Worm (Caenorhabditis elegans): ENCODE results near the gene lrr-1.

The lrr-1 gene

DNA sequence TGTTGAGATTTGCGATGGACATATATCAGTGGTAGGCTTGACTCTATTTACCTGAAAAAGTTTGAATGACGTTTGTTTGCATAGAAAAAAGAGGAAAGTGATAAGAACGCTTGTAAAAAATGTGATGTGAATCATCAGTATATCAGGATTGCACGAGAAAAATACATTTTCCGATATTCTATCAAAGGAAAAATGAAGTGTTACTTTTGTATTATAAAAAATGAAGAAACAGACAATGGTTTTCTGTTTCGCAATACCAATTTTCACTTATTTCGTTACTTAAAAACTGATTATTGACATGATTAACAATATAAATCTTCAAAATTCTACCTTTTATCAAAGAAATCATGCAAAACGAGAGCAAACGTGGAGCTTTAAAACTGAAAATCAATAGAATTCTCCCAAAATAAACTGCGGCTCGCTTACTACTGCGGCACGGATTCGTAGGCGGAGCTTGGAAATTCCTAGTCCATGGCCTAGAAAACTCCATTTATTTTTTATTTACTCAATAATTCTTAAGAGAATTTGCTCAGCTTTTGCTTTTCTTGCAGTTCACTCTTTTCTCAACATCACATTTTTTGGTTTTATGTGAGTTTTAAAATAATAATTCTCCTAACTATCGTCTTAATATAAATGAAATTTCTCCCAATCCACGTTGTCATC is 42.6 kb downstream of the lrr-1 start, which contains the start of the genes eif-1 and vps-24 (continued):
- peak; percentile 24 for TF ChIP-seq mxl-3 (GFP tag; optimal IDR thresholded peaks at IDR 0.05)
- TF ChIP-seq nhr-41 (GFP tag; IDR thresholded peaks at IDR 0.05): no peak
- peak; percentile 71 for TF ChIP-seq dpl-1 (GFP tag; optimal IDR thresholded peaks at IDR 0.05)
- peak in 1 of 2 experiments; percentile 68 for TF ChIP-seq hif-1 (tag; optimal IDR thresholded peaks at IDR 0.05)
- no peak for TF ChIP-seq lim-7 (GFP tag; IDR thresholded peaks at IDR 0.05)
- no peak for TF ChIP-seq duxl-1 (tag; optimal IDR thresholded peaks at IDR 0.05; ENCODE audit: poor library complexity)
- TF ChIP-seq unc-130 (GFP tag; optimal IDR thresholded peaks at IDR 0.05): peak; percentile 83
- no peak for TF ChIP-seq nhr-111 (GFP tag; optimal IDR thresholded peaks at IDR 0.05)
- peak in 1 of 2 experiments; percentile 62 for TF ChIP-seq lsy-2 (tag; optimal IDR thresholded peaks at IDR 0.05)
- TF ChIP-seq aha-1 (tag): peak; percentile 95
- TF ChIP-seq madf-9 (GFP tag; conservative IDR thresholded peaks at IDR 0.05): no peak
- TF ChIP-seq zip-11 (GFP tag; IDR thresholded peaks at IDR 0.05): no peak
- peak; percentile 52 for TF ChIP-seq lin-38 (GFP tag; IDR thresholded peaks at IDR 0.05)
- no peak for TF ChIP-seq jun-1 (tag; optimal IDR thresholded peaks at IDR 0.05)
- no peak for TF ChIP-seq F10B5.3 (tag; optimal IDR thresholded peaks at IDR 0.05)

DNA sequence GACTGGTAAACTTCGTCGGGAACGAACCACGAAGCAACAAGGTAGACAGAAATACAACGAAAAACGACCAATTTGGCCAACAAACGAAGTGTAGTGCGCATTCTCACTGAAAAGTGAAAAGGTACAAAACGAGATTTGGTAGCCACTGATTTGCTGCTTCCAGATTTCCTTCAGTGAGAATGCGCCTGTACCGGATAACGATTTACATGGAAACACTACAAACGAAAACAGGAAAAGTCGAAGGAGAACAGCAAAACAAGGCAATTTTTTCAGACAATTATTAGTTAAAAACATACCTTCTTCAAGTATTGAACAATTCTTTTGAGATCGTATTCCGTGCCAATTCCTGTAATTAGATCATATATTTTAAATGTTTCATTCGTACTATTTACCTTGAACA is 43.3 kb downstream of the lrr-1 start, which contains the start of gene pigb-1:
Gene pigb-1, minus strand, starts transcription at position 101 of the 400 bp plus-strand sequence.
- TF ChIP-seq ctbp-1 (GFP tag; IDR thresholded peaks at IDR 0.05): 0 out of 2 replicates have a peak, but pooled peaks have one; percentile 19
- TF ChIP-seq lin-15B (tag; optimal IDR thresholded peaks at IDR 0.05): no peak

DNA sequence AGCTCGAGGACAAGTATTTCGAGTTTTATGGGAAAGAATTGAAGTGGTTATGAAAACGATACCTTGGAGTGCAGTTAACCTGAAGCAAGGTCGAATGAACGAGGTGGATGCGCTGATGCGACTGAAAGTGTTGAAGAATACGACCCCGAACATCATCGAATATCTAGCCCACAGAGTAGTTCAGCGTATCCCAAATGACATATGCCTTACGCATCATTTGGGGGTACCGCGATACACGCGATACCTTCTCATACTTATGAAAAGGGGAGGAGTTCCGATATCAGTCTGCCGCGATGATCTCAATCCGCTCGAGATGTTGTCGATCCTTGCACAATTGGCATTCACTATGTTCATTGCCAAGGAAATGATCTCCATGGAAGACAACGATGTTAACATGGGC is 46.4 kb downstream of the lrr-1 start, which contains the start of gene T27F7.12:
Gene T27F7.12, plus strand, starts transcription at position 301 of the 400 bp plus-strand sequence.
- TF ChIP-seq rbr-2 (tag; optimal IDR thresholded peaks at IDR 0.05): no peak
- TF ChIP-seq tra-1 (GFP tag; IDR thresholded peaks at IDR 0.05): no peak
- TF ChIP-seq unc-39 (tag; optimal IDR thresholded peaks at IDR 0.05): no peak
- no peak for TF ChIP-seq unc-130 (GFP tag; optimal IDR thresholded peaks at IDR 0.05)
- TF ChIP-seq Y48G9A.11 (GFP tag; IDR thresholded peaks at IDR 0.05): no peak
- no peak for TF ChIP-seq Y5F2A.4 (GFP tag; optimal IDR thresholded peaks at IDR 0.05)
- no peak for TF ChIP-seq ztf-7 (tag; optimal IDR thresholded peaks at IDR 0.05)
- TF ChIP-seq ctbp-1 (GFP tag; IDR thresholded peaks at IDR 0.05): no peak
- no peak for TF ChIP-seq ama-1 (optimal IDR thresholded peaks at IDR 0.05)
- no peak for TF ChIP-seq zfp-3 (GFP tag; conservative IDR thresholded peaks at IDR 0.05)
- TF ChIP-seq attf-4 (tag; optimal IDR thresholded peaks at IDR 0.05): no peak
- TF ChIP-seq lir-3 (tag; optimal IDR thresholded peaks at IDR 0.05): no peak
- no peak for TF ChIP-seq nhr-6 (tag; optimal IDR thresholded peaks at IDR 0.05)
- TF ChIP-seq dve-1 (tag; optimal IDR thresholded peaks at IDR 0.05; ENCODE audit: insufficient read depth): no peak

DNA sequence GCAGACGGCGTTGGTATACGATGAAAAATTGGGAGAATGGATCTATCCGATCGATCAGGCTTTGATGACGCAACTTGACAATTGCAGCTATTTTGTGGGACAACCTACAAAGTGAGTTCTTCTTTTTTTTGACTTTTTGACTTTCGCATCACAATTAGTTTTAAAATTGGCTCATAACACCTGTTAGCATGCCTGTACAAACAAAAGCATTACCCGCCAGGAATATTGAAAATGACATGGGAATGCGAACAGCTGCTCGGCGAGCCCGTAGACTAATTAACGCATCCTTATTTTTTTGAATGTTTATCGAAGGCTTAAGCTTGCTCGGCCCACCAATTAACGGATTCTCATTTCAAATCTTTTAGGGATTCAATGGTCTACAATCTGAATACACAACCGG is 49.0 kb downstream of the lrr-1 start:
- TF ChIP-seq dmd-6 (GFP tag; IDR thresholded peaks at IDR 0.05) (no peak), mes-2 (tag; optimal IDR thresholded peaks at IDR 0.05; ENCODE audit: poor library complexity, severe bottlenecking) (no peak), ceh-62 (tag; optimal IDR thresholded peaks at IDR 0.05) (no peak), snpc-1.2 (GFP tag; IDR thresholded peaks at IDR 0.05) (no peak), R02D3.7 (tag; optimal IDR thresholded peaks at IDR 0.05) (no peak), mdt-29 (GFP tag; IDR thresholded peaks at IDR 0.05) (no peak), lir-3 (tag; optimal IDR thresholded peaks at IDR 0.05) (no peak), mep-1 (tag; optimal IDR thresholded peaks at IDR 0.05) (no peak), hif-1 (tag; optimal IDR thresholded peaks at IDR 0.05) (no peak)
